Worm (Caenorhabditis elegans) whole organism, L4 larva: ENCODE data around the gene hir-1.

Experiments
- F26F4.8 ChIP-seq: fragments of 200-800 bp; sonication (Bioruptor generic); conservative IDR thresholded peaks from 2 replicates; pipeline ENCODE4 v1.3.6; 2022; ENCODE audit warnings: missing genetic modification characterization, missing compliant biosample characterization
- F37D6.2 ChIP-seq: sonication (generic microtip); optimal IDR thresholded peaks from 2 replicates; lab custom pipeline; 2016; ENCODE audit warnings: mild to moderate bottlenecking, missing genetic modification characterization, missing compliant biosample characterization
- F44E2.7 ChIP-seq: fragments of 200-800 bp; sonication (Bioruptor generic); IDR thresholded peaks from 2 replicates; pipeline ENCODE4 v2.1.2; 2022; ENCODE audit warnings: missing genetic modification characterization, missing compliant biosample characterization
- R02D3.7 ChIP-seq: fragments of 150-350 bp; sonication (generic microtip); optimal IDR thresholded peaks from 3 replicates; lab custom pipeline; 2014; ENCODE audit warnings: missing biosample characterization, missing genetic modification characterization
- T26A8.4 ChIP-seq: fragments of 200-800 bp; sonication (Bioruptor generic); IDR thresholded peaks from 2 replicates; pipeline ENCODE4 v1.3.6; 2022; ENCODE audit warnings: missing genetic modification characterization, missing compliant biosample characterization
- Y105C5A.15 ChIP-seq: fragments of 200-800 bp; sonication (Bioruptor generic); IDR thresholded peaks from 2 replicates; pipeline ENCODE4 v1.3.6; 2022; ENCODE audit warnings: missing genetic modification characterization, missing compliant biosample characterization
- ZK546.5 ChIP-seq, 2 experiments: sonication (generic microtip); optimal IDR thresholded peaks; 2 replicates each; lab custom pipeline; 2017; ENCODE audit warnings: missing biosample characterization in 2 of 2, missing genetic modification characterization in 2 of 2
- aha-1 ChIP-seq: fragments of 150-350 bp; peaks from one replicate; lab custom pipeline; 2014; ENCODE audit warnings: missing biosample characterization, missing genetic modification characterization
- aly-2 ChIP-seq: sonication (generic microtip); optimal IDR thresholded peaks from 2 replicates; lab custom pipeline; 2018; ENCODE audit warnings: missing biosample characterization, missing genetic modification characterization
- ceh-32 ChIP-seq: sonication (generic microtip); optimal IDR thresholded peaks from 2 replicates; lab custom pipeline; 2016; ENCODE audit warnings: mild to moderate bottlenecking, missing genetic modification characterization, missing compliant biosample characterization; ENCODE audit not compliant: poor library complexity
- ceh-62 ChIP-seq: sonication (generic microtip); optimal IDR thresholded peaks from 2 replicates; lab custom pipeline; 2017; ENCODE audit warnings: missing biosample characterization, missing genetic modification characterization
- cey-2 ChIP-seq: sonication (generic microtip); optimal IDR thresholded peaks from 3 replicates; lab custom pipeline; 2017; ENCODE audit warnings: missing genetic modification characterization, mild to moderate bottlenecking, missing compliant biosample characterization, antibody characterized with exemption, borderline replicate concordance; ENCODE audit not compliant: insufficient read depth
- daf-16 ChIP-seq, 3 experiments: sonication (generic microtip); optimal IDR thresholded peaks; 2 replicates each; lab custom pipeline; 2016 to 2017; ENCODE audit warnings: missing genetic modification characterization in 3 of 3, missing genetic modification reagents in 3 of 3, mild to moderate bottlenecking in 2 of 3, missing compliant biosample characterization in 2 of 3, missing biosample characterization in 1 of 3, moderate library complexity in 1 of 3
- daf-8 ChIP-seq: fragments of 200-800 bp; sonication (Bioruptor generic); IDR thresholded peaks from 2 replicates; pipeline ENCODE4 v1.3.6; 2022; ENCODE audit warnings: missing genetic modification characterization, missing compliant biosample characterization
- dmd-8 ChIP-seq: fragments of 200-800 bp; sonication (Bioruptor generic); IDR thresholded peaks from 2 replicates; pipeline ENCODE4 v1.3.6; 2022; ENCODE audit warnings: missing genetic modification characterization, missing compliant biosample characterization
- dpl-1 ChIP-seq: fragments of 150-350 bp; optimal IDR thresholded peaks from 2 replicates; lab custom pipeline; 2014; ENCODE audit warnings: missing biosample characterization, missing genetic modification reagents, missing genetic modification characterization
- dve-1 ChIP-seq: sonication (generic microtip); optimal IDR thresholded peaks from 2 replicates; lab custom pipeline; 2017; ENCODE audit warnings: antibody characterized with exemption, mild to moderate bottlenecking, missing genetic modification characterization, missing compliant biosample characterization; ENCODE audit not compliant: insufficient read depth
- egl-27 ChIP-seq: sonication (generic microtip); optimal IDR thresholded peaks from 3 replicates; lab custom pipeline; 2017; ENCODE audit warnings: missing biosample characterization, missing genetic modification reagents, missing genetic modification characterization
- fkh-10 ChIP-seq: fragments of 150-350 bp; optimal IDR thresholded peaks from 2 replicates; lab custom pipeline; 2014; ENCODE audit warnings: missing biosample characterization, missing genetic modification reagents, missing genetic modification characterization
- fos-1 ChIP-seq: fragments of 150-350 bp; optimal IDR thresholded peaks from 2 replicates; lab custom pipeline; 2014; ENCODE audit warnings: missing biosample characterization, missing genetic modification characterization
- gei-8 ChIP-seq: fragments of 200-800 bp; sonication (Bioruptor generic); optimal IDR thresholded peaks from 2 replicates; lab custom pipeline; 2018; ENCODE audit warnings: mild to moderate bottlenecking, missing genetic modification characterization, missing compliant biosample characterization
- hif-1 ChIP-seq, 2 experiments: sonication (generic microtip); optimal IDR thresholded peaks; 2 replicates each; lab custom pipeline; 2016 to 2017; ENCODE audit warnings: missing compliant biosample characterization in 2 of 2, missing genetic modification characterization in 2 of 2, missing genetic modification reagents in 2 of 2, missing genotype in 2 of 2, mild to moderate bottlenecking in 1 of 2
- hmg-1.1 ChIP-seq: fragments of 200-800 bp; sonication (Bioruptor generic); IDR thresholded peaks from 2 replicates; pipeline ENCODE4 v1.3.6; 2022; ENCODE audit warnings: missing genetic modification reagents, missing genetic modification characterization, missing compliant biosample characterization
- lin-13 ChIP-seq: fragments of 150-350 bp; optimal IDR thresholded peaks from 2 replicates; lab custom pipeline; 2014; ENCODE audit warnings: missing biosample characterization, missing genetic modification reagents, missing genetic modification characterization
- lsy-2 ChIP-seq, 2 experiments: fragments of 150-350 bp in 1 of 2; sonication (generic microtip) in 1 of 2; optimal IDR thresholded peaks; 2 replicates each; lab custom pipeline; 2014 to 2017; ENCODE audit warnings: missing biosample characterization in 2 of 2, missing genetic modification characterization in 2 of 2
- madf-5 ChIP-seq, 2 experiments: fragments of 200-800 bp; sonication (Bioruptor generic); IDR thresholded peaks; 2 replicates each; pipeline ENCODE4 v1.3.6; 2022; ENCODE audit warnings: missing compliant biosample characterization in 2 of 2, missing genetic modification characterization in 2 of 2
- mdl-1 ChIP-seq, 2 experiments: fragments of 150-350 bp in 1 of 2; sonication (generic microtip) in 1 of 2; optimal IDR thresholded peaks; 2 replicates each; lab custom pipeline; 2014 to 2017; ENCODE audit warnings: missing biosample characterization in 2 of 2, missing genetic modification characterization in 2 of 2
- mep-1 ChIP-seq: fragments of 150-350 bp; sonication (generic microtip); optimal IDR thresholded peaks from 3 replicates; lab custom pipeline; 2014; ENCODE audit warnings: missing biosample characterization, missing genetic modification characterization
- mes-2 ChIP-seq: sonication (generic microtip); optimal IDR thresholded peaks from 2 replicates; lab custom pipeline; 2016; ENCODE audit warnings: missing genotype, mild to moderate bottlenecking, missing genetic modification characterization, missing compliant biosample characterization; ENCODE audit not compliant: poor library complexity, severe bottlenecking
- mxl-2 ChIP-seq: fragments of 200-800 bp; sonication (Bioruptor generic); conservative IDR thresholded peaks from 2 replicates; pipeline ENCODE4 v1.3.6; 2022; ENCODE audit warnings: missing genetic modification reagents, missing genetic modification characterization, missing compliant biosample characterization
- nhr-11 ChIP-seq: fragments of 150-350 bp; optimal IDR thresholded peaks from 2 replicates; lab custom pipeline; 2014; ENCODE audit warnings: missing biosample characterization, missing genetic modification characterization
- nhr-28 ChIP-seq: fragments of 150-350 bp; optimal IDR thresholded peaks from 2 replicates; lab custom pipeline; 2014; ENCODE audit warnings: missing biosample characterization, missing genetic modification characterization
- nhr-41 ChIP-seq: fragments of 200-800 bp; sonication (Bioruptor generic); IDR thresholded peaks from 2 replicates; pipeline ENCODE4 v1.3.6; 2022; ENCODE audit warnings: missing genetic modification reagents, missing genetic modification characterization, missing compliant biosample characterization
- nhr-76 ChIP-seq: fragments of 150-350 bp; optimal IDR thresholded peaks from 2 replicates; lab custom pipeline; 2014; ENCODE audit warnings: missing biosample characterization, missing genetic modification characterization
- pha-4 ChIP-seq, 2 experiments: fragments of 150-350 bp in 1 of 2; fragments of 200-800 bp in 1 of 2; sonication (Bioruptor generic) in 1 of 2; IDR thresholded peaks in 1 of 2; optimal IDR thresholded peaks in 1 of 2; 2 replicates each; pipeline versions ENCODE4 v1.3.6 to Lab custom; 2014 to 2022; ENCODE audit warnings: missing genetic modification characterization in 2 of 2, missing genetic modification reagents in 2 of 2, missing biosample characterization in 1 of 2, missing compliant biosample characterization in 1 of 2
- php-3 ChIP-seq: fragments of 200-800 bp; sonication (Bioruptor generic); IDR thresholded peaks from 2 replicates; pipeline ENCODE4 v1.3.6; 2022; ENCODE audit warnings: missing genetic modification reagents, missing genetic modification characterization, missing compliant biosample characterization
- rbr-2 ChIP-seq: sonication (generic microtip); optimal IDR thresholded peaks from 2 replicates; lab custom pipeline; 2016; ENCODE audit warnings: missing genotype, missing genetic modification characterization, missing compliant biosample characterization
- spr-1 ChIP-seq: sonication (generic microtip); optimal IDR thresholded peaks from 2 replicates; lab custom pipeline; 2016; ENCODE audit warnings: mild to moderate bottlenecking, missing genetic modification characterization, missing compliant biosample characterization
- tra-1 ChIP-seq: fragments of 200-800 bp; sonication (Bioruptor generic); IDR thresholded peaks from 2 replicates; pipeline ENCODE4 v1.3.6; 2022; ENCODE audit warnings: missing genetic modification reagents, missing genetic modification characterization, missing compliant biosample characterization
- zag-1 ChIP-seq: fragments of 150-350 bp; optimal IDR thresholded peaks from 2 replicates; lab custom pipeline; 2014; ENCODE audit warnings: missing biosample characterization, missing genetic modification characterization
- zfp-3 ChIP-seq: fragments of 200-800 bp; sonication (Bioruptor generic); conservative IDR thresholded peaks from 2 replicates; pipeline ENCODE4 v1.3.6; 2022; ENCODE audit warnings: missing genetic modification reagents, missing genetic modification characterization, missing compliant biosample characterization

hir-1 gene

ce11 chrV:5521735-5522241, at the start of gene hir-1:
TSS of gene hir-1 (plus strand) at chrV:5522139.
- TF ChIP-seq aha-1 (tag; lab: Kevin White, UChicago) = peak; percentile 97
- TF ChIP-seq spr-1 = no peak
- no peak for TF ChIP-seq nhr-76
- TF ChIP-seq nhr-11 = no peak
- no peak for TF ChIP-seq R02D3.7 (tag; lab: Kevin White, UChicago)
- no peak for TF ChIP-seq zfp-3
- no peak for TF ChIP-seq nhr-41 (GFP tag; lab: Robert Waterston, UW)
- 0 out of 2 replicates have a peak, but pooled peaks have one; percentile 22 for TF ChIP-seq T26A8.4 (GFP tag; lab: Robert Waterston, UW)
- TF ChIP-seq zag-1 = no peak
- TF ChIP-seq ZK546.5 (tag; optimal IDR thresholded peaks at IDR 0.05; lab: Kevin White, UChicago) = no peak
- no peak for TF ChIP-seq dpl-1 (GFP tag; lab: Kevin White, UChicago)
- TF ChIP-seq lsy-2 (tag; optimal IDR thresholded peaks at IDR 0.05; lab: Kevin White, UChicago) = peak in 1 of 2 experiments; percentile 4

- no peak for TF ChIP-seq mxl-2
- TF ChIP-seq madf-5 (GFP tag; IDR thresholded peaks at IDR 0.05; lab: Robert Waterston, UW) = no peak
- no peak for TF ChIP-seq Y105C5A.15 (GFP tag; lab: Robert Waterston, UW)
- TF ChIP-seq daf-8 (GFP tag; lab: Robert Waterston, UW) = no peak
- TF ChIP-seq fos-1 (tag; lab: Kevin White, UChicago) = no peak
- TF ChIP-seq mes-2 = no peak
- TF ChIP-seq daf-16 (GFP tag; optimal IDR thresholded peaks at IDR 0.05; lab: Kevin White, UChicago) = no peak
- no peak for TF ChIP-seq daf-16 (tag; optimal IDR thresholded peaks at IDR 0.05; lab: Kevin White, UChicago)
- TF ChIP-seq hif-1 (tag; optimal IDR thresholded peaks at IDR 0.05; lab: Kevin White, UChicago) = no peak
- TF ChIP-seq mep-1 (tag; lab: Kevin White, UChicago) = no peak
- TF ChIP-seq gei-8 = no peak
- no peak for TF ChIP-seq php-3
Measured at ce11 chrV:5477719-5478118, 44.2 kb upstream of the hir-1 start.

ce11 chrV:5482315-5482714, 39.6 kb upstream of the hir-1 start, which contains the start of gene srg-66:
TSS of gene srg-66 (minus strand) at chrV:5482415.
- TF ChIP-seq daf-16 (GFP tag; optimal IDR thresholded peaks at IDR 0.05; lab: Kevin White, UChicago) (no peak), daf-16 (tag; optimal IDR thresholded peaks at IDR 0.05; lab: Kevin White, UChicago) (no peak), fkh-10 (GFP tag; lab: Kevin White, UChicago) (no peak), F26F4.8 (GFP tag; lab: Robert Waterston, UW) (no peak), aly-2 (no peak), lsy-2 (tag; optimal IDR thresholded peaks at IDR 0.05; lab: Kevin White, UChicago) (no peak), cey-2 (tag; lab: Kevin White, UChicago) (no peak), egl-27 (no peak), F37D6.2 (tag; lab: Kevin White, UChicago) (no peak), rbr-2 (tag; lab: Kevin White, UChicago) (no peak), dmd-8 (no peak), dve-1 (tag; lab: Kevin White, UChicago) (no peak), tra-1 (no peak), F44E2.7 (GFP tag; lab: Robert Waterston, UW) (no peak), nhr-28 (tag; lab: Kevin White, UChicago) (no peak), zag-1 (no peak)

- TF ChIP-seq mes-2 (no peak), nhr-41 (GFP tag; lab: Robert Waterston, UW) (no peak), hmg-1.1 (no peak), mdl-1 (tag; optimal IDR thresholded peaks at IDR 0.05; lab: Kevin White, UChicago) (no peak), zfp-3 (no peak), gei-8 (no peak), egl-27 (no peak), ceh-32 (tag; lab: Kevin White, UChicago) (no peak), F26F4.8 (GFP tag; lab: Robert Waterston, UW) (no peak), pha-4 (GFP tag; IDR thresholded peaks at IDR 0.05; lab: Robert Waterston, UW) (no peak), pha-4 (tag; optimal IDR thresholded peaks at IDR 0.05; lab: Kevin White, UChicago) (no peak), madf-5 (GFP tag; IDR thresholded peaks at IDR 0.05; lab: Robert Waterston, UW) (no peak), dve-1 (tag; lab: Kevin White, UChicago) (no peak), lin-13 (GFP tag; lab: Kevin White, UChicago) (no peak), ceh-62 (tag; lab: Kevin White, UChicago) (no peak)
Measured at ce11 chrV:5484866-5485265, 37.1 kb upstream of the hir-1 start, which contains the start of gene srg-65. TSS of gene srg-65 (minus strand) at chrV:5484966.
